Fruit fly (Drosophila melanogaster): Measurements from ENCODE around the gene ERR.

Gene ERR

DNA sequence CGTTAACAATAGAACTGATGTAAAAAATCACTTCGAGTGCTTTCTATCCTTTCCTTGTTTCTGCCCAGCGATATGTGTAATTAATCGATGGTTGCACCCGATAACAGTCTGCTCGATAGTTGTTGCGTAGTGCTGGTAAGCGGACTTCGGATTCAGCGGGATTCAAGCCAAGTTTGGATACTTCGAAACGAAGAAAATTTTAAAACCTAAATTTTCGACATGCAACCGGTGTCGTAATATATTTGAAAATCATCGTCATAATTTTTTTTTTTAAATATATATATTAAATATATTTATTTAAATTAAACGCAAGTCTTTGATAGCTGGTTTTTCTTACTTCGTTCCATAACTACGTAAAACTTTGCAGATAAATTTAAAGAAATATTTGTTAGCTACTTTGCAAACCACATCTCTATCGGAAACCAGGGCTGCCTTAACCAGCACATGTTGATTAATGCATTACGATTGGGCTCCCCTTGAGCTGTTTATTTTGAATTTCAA is 11.4 kb upstream of the ERR start, which contains the start of the genes UbcE2M and Dhps (continued):
- TF ChIP-seq crp (GFP tag; optimal IDR thresholded peaks at IDR 0.05) (peak in 1 of 2 experiments; percentile 60), ase (GFP tag; IDR thresholded peaks at IDR 0.05) (peak; percentile 38; the same call in 1 of the 3 replicates), CG8765 (GFP tag; IDR thresholded peaks at IDR 0.05) (peak; percentile 52), cad (GFP tag; optimal IDR thresholded peaks at IDR 0.05) (no peak), knrl (GFP tag; IDR thresholded peaks at IDR 0.05; ENCODE audit: partially characterized antibody) (peak; percentile 83), ssp (GFP tag; IDR thresholded peaks at IDR 0.05) (peak; percentile 74), lov (optimal IDR thresholded peaks at IDR 0.05) (no peak), lov (GFP tag; IDR thresholded peaks at IDR 0.05) (no peak), ash1 (GFP tag; optimal IDR thresholded peaks at IDR 0.05) (no peak), Ptx1 (GFP tag; IDR thresholded peaks at IDR 0.05) (peak; percentile 73), zf30C (GFP tag; optimal IDR thresholded peaks at IDR 0.05) (no peak), dimm (GFP tag; IDR thresholded peaks at IDR 0.05) (no peak), esg (GFP tag; conservative IDR thresholded peaks at IDR 0.05) (peak; percentile 66), CG31224 (GFP tag; IDR thresholded peaks at IDR 0.05) (peak; percentile 56; the same call in 1 of the 2 replicates), CG16863 (GFP tag; optimal IDR thresholded peaks at IDR 0.05) (no peak), Six4 (GFP tag; optimal IDR thresholded peaks at IDR 0.05) (peak; percentile 31), Ssrp (tag; optimal IDR thresholded peaks at IDR 0.05) (peak; percentile 80), sug (tag; optimal IDR thresholded peaks at IDR 0.05) (peak; percentile 86), pnt (GFP tag; optimal IDR thresholded peaks at IDR 0.05) (peak; percentile 56), bsh (GFP tag; optimal IDR thresholded peaks at IDR 0.05) (peak in 1 of 2 experiments; percentile 62), Nf-YB (GFP tag; optimal IDR thresholded peaks at IDR 0.05) (no peak), mld (GFP tag; IDR thresholded peaks at IDR 0.05; ENCODE audit: partially characterized antibody) (peak; percentile 72; the same call in 2 of the 3 replicates), ems (GFP tag; optimal IDR thresholded peaks at IDR 0.05) (no peak), CG11695 (GFP tag; IDR thresholded peaks at IDR 0.05) (no peak), dan (GFP tag; IDR thresholded peaks at IDR 0.05) (no peak), CG10431 (GFP tag; optimal IDR thresholded peaks at IDR 0.05) (peak; percentile 48), nau (GFP tag; optimal IDR thresholded peaks at IDR 0.05) (no peak), pita (GFP tag; optimal IDR thresholded peaks at IDR 0.05) (no peak), CG17186 (GFP tag; optimal IDR thresholded peaks at IDR 0.05) (peak; percentile 25), CG16813 (GFP tag; IDR thresholded peaks at IDR 0.05; ENCODE audit: partially characterized antibody) (peak; percentile 82), bigmax (GFP tag; optimal IDR thresholded peaks at IDR 0.05) (no peak), shn (GFP tag; optimal IDR thresholded peaks at IDR 0.05) (peak; percentile 24), B-H2 (GFP tag; optimal IDR thresholded peaks at IDR 0.05) (peak; percentile 71), ato (GFP tag; IDR thresholded peaks at IDR 0.05; ENCODE audit: partially characterized antibody) (0 out of 2 replicates have a peak, but pooled peaks have one; percentile 31), vvl (GFP tag; IDR thresholded peaks at IDR 0.05) (peak; percentile 37; the same call in 1 of the 2 replicates), CHES-1-like (GFP tag; optimal IDR thresholded peaks at IDR 0.05) (peak; percentile 56), CG1024 (GFP tag; IDR thresholded peaks at IDR 0.05) (no peak), CG10462 (GFP tag; optimal IDR thresholded peaks at IDR 0.05) (no peak), CG18764 (GFP tag; optimal IDR thresholded peaks at IDR 0.05) (peak; percentile 51), CG12071 (GFP tag; optimal IDR thresholded peaks at IDR 0.05) (no peak), exex (tag; optimal IDR thresholded peaks at IDR 0.05) (no peak), ham (GFP tag; IDR thresholded peaks at IDR 0.05) (no peak), trh (GFP tag; optimal IDR thresholded peaks at IDR 0.05) (peak; percentile 42), CG1529 (GFP tag; optimal IDR thresholded peaks at IDR 0.05) (peak; percentile 3), ken (GFP tag; IDR thresholded peaks at IDR 0.05) (peak; percentile 44; the same call in 1 of the 3 replicates), lmd (GFP tag; IDR thresholded peaks at IDR 0.05) (peak; percentile 61), CG8478 (optimal IDR thresholded peaks at IDR 0.05) (no peak), tgo (GFP tag; IDR thresholded peaks at IDR 0.05) (peak; percentile 71), Bgb (GFP tag; IDR thresholded peaks at IDR 0.05; ENCODE audit: partially characterized antibody) (peak; percentile 75), Elba2 (GFP tag; optimal IDR thresholded peaks at IDR 0.05) (no peak), Scr (GFP tag; IDR thresholded peaks at IDR 0.05; ENCODE audit: partially characterized antibody) (peak; percentile 80)

Data from whole organism, embryonic.